Worm (Caenorhabditis elegans) whole organism, late embryonic: ENCODE data around the gene ift-81.

Experiments used
- pat-9 ChIP-seq: fragments of 200-800 bp; sonication (Bioruptor generic); optimal IDR thresholded peaks from 2 replicates; lab custom pipeline; 2018; ENCODE audit warnings: mild to moderate bottlenecking, missing genetic modification characterization, moderate library complexity, missing compliant biosample characterization
- pha-4 ChIP-seq: fragments of 150-350 bp; optimal IDR thresholded peaks from 2 replicates; lab custom pipeline; 2018; ENCODE audit warnings: missing biosample characterization, missing genetic modification reagents, missing genetic modification characterization
- unc-55 ChIP-seq: sonication (generic microtip); optimal IDR thresholded peaks from 2 replicates; lab custom pipeline; 2017; ENCODE audit warnings: missing biosample characterization, missing genetic modification reagents, missing genetic modification characterization
- unc-86 ChIP-seq: sonication (generic microtip); optimal IDR thresholded peaks from 2 replicates; lab custom pipeline; 2016; ENCODE audit warnings: missing genetic modification characterization, missing compliant biosample characterization

- TF ChIP-seq unc-55 (no peak), pha-4 (no peak), unc-86 (tag; lab: Kevin White, UChicago) (no peak), pat-9 (tag; lab: Kevin White, UChicago) (no peak)
Observed at ce11 chrX:5329236-5329635, 30.9 kb downstream of the ift-81 start, which contains the start of gene C26B9.5.
